Worm (Caenorhabditis elegans): Measurements from ENCODE around the gene K05F1.14.

K05F1.14 gene

DNA sequence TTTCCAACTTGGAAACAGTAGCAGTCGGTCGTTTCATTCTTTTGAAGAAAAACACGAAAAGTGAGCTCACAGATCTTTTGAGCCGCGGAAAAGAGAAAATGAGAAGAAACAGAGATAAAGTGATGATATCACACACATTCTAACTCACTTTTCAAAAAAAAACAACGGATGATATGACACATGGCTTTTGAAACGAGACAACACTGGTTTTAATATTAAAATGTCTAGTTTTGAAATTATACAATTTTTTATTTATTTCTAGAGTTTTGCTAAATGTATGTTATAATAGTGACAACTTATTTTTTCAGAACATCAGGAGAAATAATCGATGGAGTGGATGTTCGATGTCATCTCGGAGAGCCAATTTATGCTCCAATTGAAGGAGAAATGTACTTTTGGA is at the start of gene K05F1.14:
Gene K05F1.14, minus strand, starts transcription at position 101 of the 400 bp plus-strand sequence.
- TF ChIP-seq ref-1 (GFP tag; conservative IDR thresholded peaks at IDR 0.05) (no peak), ztf-29 (GFP tag; IDR thresholded peaks at IDR 0.05) (no peak), klf-2 (GFP tag; conservative IDR thresholded peaks at IDR 0.05) (no peak), tab-1 (GFP tag; IDR thresholded peaks at IDR 0.05) (no peak), med-1 (GFP tag; optimal IDR thresholded peaks at IDR 0.05; ENCODE audit: insufficient read depth) (no peak), cog-1 (tag; optimal IDR thresholded peaks at IDR 0.05) (no peak), flt-1 (GFP tag; IDR thresholded peaks at IDR 0.05) (no peak), ztf-23 (GFP tag; IDR thresholded peaks at IDR 0.05) (no peak), T22C8.4 (GFP tag; IDR thresholded peaks at IDR 0.05) (no peak)

DNA sequence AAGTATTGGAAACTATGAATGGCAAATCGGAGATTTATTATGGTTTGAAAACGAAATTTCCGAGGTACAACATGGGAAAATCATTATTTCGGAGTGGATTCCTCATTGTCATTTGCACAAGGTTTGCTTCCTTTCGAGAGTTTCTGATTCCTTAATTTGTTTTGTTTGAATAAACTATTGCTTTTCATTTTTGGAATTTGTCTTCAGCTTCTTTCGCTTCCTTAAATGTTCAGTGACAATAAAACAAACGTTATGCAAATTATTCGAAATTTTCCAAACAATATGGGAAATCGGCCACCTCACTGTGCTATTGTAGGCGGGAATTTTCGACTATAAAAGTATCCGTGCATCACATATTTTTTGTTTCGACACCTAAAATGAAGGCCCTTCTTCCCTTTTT is 49.5 kb upstream of the K05F1.14 start, which contains the start of gene nep-25:
Gene nep-25, plus strand, starts transcription at position 375 of the 400 bp plus-strand sequence.
- TF ChIP-seq ztf-29 (GFP tag; IDR thresholded peaks at IDR 0.05) (no peak), med-1 (GFP tag; optimal IDR thresholded peaks at IDR 0.05; ENCODE audit: insufficient read depth) (no peak), cog-1 (tag; optimal IDR thresholded peaks at IDR 0.05) (no peak), ztf-23 (GFP tag; IDR thresholded peaks at IDR 0.05) (no peak), tab-1 (GFP tag; IDR thresholded peaks at IDR 0.05) (no peak)

DNA sequence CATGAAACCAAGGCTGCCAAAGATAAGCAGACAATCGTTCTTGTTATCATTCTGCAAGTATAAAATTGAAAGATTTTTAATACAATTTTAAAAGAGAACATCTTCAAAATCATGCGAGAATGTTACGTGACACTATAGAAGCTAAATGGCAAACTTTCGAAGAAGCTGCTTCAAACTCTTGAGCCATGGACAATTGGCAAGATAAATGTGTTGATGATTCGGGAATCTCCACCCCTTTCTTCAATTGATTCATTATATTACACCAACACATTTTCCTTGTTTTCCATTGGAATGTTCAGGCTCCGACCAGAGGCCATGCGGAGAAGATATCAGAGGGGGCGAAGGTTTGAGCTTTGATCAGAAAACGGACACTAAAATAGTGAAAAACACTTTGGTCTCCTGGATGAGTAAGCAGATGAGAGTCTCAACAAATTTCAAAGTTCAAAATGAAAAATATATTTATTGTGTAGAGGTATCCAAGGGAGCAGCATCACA is 48.7 kb upstream of the K05F1.14 start, which contains the start of gene lec-5:
Gene lec-5, minus strand, starts transcription at position 51 of the 495 bp plus-strand sequence.
- TF ChIP-seq klf-2 (GFP tag; conservative IDR thresholded peaks at IDR 0.05) (no peak), cog-1 (tag; optimal IDR thresholded peaks at IDR 0.05) (no peak), med-1 (GFP tag; optimal IDR thresholded peaks at IDR 0.05; ENCODE audit: insufficient read depth) (no peak), tab-1 (GFP tag; IDR thresholded peaks at IDR 0.05) (no peak), ztf-23 (GFP tag; IDR thresholded peaks at IDR 0.05) (no peak), ref-1 (GFP tag; conservative IDR thresholded peaks at IDR 0.05) (no peak), T22C8.4 (GFP tag; IDR thresholded peaks at IDR 0.05) (no peak), flt-1 (GFP tag; IDR thresholded peaks at IDR 0.05) (no peak), ztf-29 (GFP tag; IDR thresholded peaks at IDR 0.05) (no peak)

DNA sequence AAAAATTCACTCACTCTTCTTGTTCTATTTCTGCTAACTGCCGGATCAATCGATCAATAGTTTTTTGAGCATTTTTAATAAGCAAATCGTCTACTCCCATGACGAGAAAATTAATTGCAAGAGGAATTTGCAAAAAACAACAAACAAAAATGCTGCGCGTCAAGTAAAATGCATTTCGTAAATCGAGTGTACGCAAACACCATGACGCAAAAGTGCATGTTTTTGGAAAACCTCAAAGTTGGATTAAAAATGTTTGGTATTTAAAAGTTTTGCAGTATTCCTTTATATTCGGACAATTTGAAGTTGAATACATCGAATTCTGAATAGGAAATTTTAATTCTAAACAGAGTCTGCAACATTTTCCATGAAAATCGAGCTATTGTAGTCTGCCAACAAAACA is 46.8 kb upstream of the K05F1.14 start, which contains the start of gene ZK1248.19:
Gene ZK1248.19, minus strand, starts transcription at position 188 of the 400 bp plus-strand sequence.
- TF ChIP-seq klf-2 (GFP tag; conservative IDR thresholded peaks at IDR 0.05) (no peak), ref-1 (GFP tag; conservative IDR thresholded peaks at IDR 0.05) (no peak), T22C8.4 (GFP tag; IDR thresholded peaks at IDR 0.05) (no peak), med-1 (GFP tag; optimal IDR thresholded peaks at IDR 0.05; ENCODE audit: insufficient read depth) (no peak), tab-1 (GFP tag; IDR thresholded peaks at IDR 0.05) (no peak), ztf-23 (GFP tag; IDR thresholded peaks at IDR 0.05) (no peak), cog-1 (tag; optimal IDR thresholded peaks at IDR 0.05) (no peak), flt-1 (GFP tag; IDR thresholded peaks at IDR 0.05) (no peak), ztf-29 (GFP tag; IDR thresholded peaks at IDR 0.05) (no peak)

DNA sequence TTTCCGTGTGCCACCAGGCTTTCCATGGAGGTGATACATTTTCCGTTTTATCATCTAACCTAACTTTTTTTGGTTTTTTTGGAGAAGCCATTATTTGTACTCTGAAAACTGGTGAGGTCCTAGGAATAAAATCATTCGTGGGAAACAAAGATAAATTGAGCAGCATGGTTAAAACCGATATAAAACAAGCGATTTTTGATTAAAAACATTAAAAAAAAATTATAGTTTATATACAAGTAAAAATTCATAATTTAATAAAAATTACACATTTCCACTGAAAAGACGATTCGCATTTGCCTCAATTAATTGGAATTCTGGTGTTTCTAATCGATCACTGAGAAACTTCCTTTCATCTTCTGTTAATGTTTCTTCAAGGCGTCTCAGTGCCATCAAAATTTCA is 46.1 kb upstream of the K05F1.14 start, which contains the start of gene ZK1248.15:
Gene ZK1248.15, minus strand, starts transcription at position 101 of the 400 bp plus-strand sequence.
- TF ChIP-seq tab-1 (GFP tag; IDR thresholded peaks at IDR 0.05) (no peak), cog-1 (tag; optimal IDR thresholded peaks at IDR 0.05) (no peak), med-1 (GFP tag; optimal IDR thresholded peaks at IDR 0.05; ENCODE audit: insufficient read depth) (no peak), ztf-29 (GFP tag; IDR thresholded peaks at IDR 0.05) (no peak), klf-2 (GFP tag; conservative IDR thresholded peaks at IDR 0.05) (no peak), flt-1 (GFP tag; IDR thresholded peaks at IDR 0.05) (no peak), ref-1 (GFP tag; conservative IDR thresholded peaks at IDR 0.05) (no peak), ztf-23 (GFP tag; IDR thresholded peaks at IDR 0.05) (no peak), T22C8.4 (GFP tag; IDR thresholded peaks at IDR 0.05) (no peak)

DNA sequence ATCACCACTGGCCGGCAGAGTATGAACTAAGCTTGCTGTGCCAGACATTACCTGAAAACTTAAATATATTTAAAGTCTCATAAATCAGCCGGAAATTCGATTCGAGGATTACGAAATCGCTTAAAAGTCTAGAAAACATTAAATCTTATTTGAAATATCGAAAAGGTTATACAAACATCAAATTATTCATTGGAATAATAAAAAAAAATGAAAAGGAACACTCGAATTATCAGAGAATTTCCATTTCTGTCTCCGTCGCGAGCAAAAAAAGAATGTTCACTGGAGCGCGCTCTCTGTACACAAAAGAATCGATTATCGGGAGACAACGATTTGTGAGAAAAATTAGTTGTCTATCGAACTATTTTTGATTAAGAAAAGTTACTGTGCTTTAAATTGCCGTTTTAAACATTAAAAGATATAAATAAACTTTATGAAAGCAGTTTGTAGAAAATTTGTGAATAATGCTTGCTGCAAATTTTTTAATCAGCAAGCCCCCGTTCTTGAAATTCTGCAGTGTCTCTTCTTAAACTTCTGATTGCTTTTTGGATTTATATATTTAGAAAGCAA is 43.8 kb upstream of the K05F1.14 start, which contains the start of gene fzo-1:
Gene fzo-1, minus strand, starts transcription at position 51 of the 567 bp plus-strand sequence.
- TF ChIP-seq klf-2 (GFP tag; conservative IDR thresholded peaks at IDR 0.05) = 0 out of 2 replicates have a peak, but pooled peaks have one; percentile 14
- TF ChIP-seq flt-1 (GFP tag; IDR thresholded peaks at IDR 0.05) = no peak
- TF ChIP-seq ztf-23 (GFP tag; IDR thresholded peaks at IDR 0.05) = peak; percentile 79; the same call in 1 of the 2 replicates
- no peak for TF ChIP-seq tab-1 (GFP tag; IDR thresholded peaks at IDR 0.05)
- peak; percentile 83 for TF ChIP-seq cog-1 (tag; optimal IDR thresholded peaks at IDR 0.05)

DNA sequence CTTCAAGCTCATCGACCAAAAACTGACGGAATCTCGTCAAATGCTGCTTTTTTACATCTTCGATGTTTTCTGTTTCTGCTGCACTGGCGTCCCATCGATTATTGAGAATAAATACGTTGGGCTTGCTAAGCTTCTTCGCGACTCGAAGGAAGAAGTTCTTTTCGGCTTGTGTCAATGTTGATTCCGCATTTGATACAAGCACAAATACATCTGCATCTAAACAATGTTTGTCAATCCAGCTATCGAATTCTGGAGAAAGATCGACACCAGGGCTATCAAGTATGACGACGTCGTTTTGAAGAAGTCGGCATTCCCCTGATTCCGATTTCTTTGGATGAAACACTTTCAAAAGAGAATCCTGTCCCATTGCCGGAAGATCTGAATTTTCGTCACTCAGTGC is 42.8 kb upstream of the K05F1.14 start:
- TF ChIP-seq ztf-23 (GFP tag; IDR thresholded peaks at IDR 0.05) (no peak), klf-2 (GFP tag; conservative IDR thresholded peaks at IDR 0.05) (no peak), tab-1 (GFP tag; IDR thresholded peaks at IDR 0.05) (no peak), flt-1 (GFP tag; IDR thresholded peaks at IDR 0.05) (no peak), med-1 (GFP tag; optimal IDR thresholded peaks at IDR 0.05; ENCODE audit: insufficient read depth) (no peak), ztf-29 (GFP tag; IDR thresholded peaks at IDR 0.05) (no peak), cog-1 (tag; optimal IDR thresholded peaks at IDR 0.05) (no peak), ref-1 (GFP tag; conservative IDR thresholded peaks at IDR 0.05) (no peak), T22C8.4 (GFP tag; IDR thresholded peaks at IDR 0.05) (no peak)

DNA sequence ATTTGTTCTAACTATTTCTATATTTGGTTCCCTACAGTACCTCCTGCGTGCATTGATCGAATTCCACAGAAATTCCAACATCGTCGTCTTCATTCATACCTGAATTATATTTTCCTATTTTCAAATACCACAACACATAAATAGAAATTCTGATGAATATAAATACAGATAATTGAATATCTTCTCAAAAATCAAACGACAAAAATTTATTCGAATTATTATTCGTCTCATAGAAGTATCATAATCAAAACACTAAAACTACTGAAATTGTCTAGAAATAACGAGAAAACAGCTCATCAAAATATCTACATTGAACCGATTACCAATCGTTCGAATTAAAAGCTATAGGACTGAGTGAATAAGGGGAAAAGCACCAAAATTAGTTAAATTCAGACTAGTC is 40.7 kb upstream of the K05F1.14 start, which contains the start of gene gtap-1:
Gene gtap-1, minus strand, starts transcription at position 101 of the 400 bp plus-strand sequence.
- no peak for TF ChIP-seq ztf-23 (GFP tag; IDR thresholded peaks at IDR 0.05)
- no peak for TF ChIP-seq ref-1 (GFP tag; conservative IDR thresholded peaks at IDR 0.05)
- TF ChIP-seq flt-1 (GFP tag; IDR thresholded peaks at IDR 0.05) = no peak
- no peak for TF ChIP-seq med-1 (GFP tag; optimal IDR thresholded peaks at IDR 0.05; ENCODE audit: insufficient read depth)
- no peak for TF ChIP-seq tab-1 (GFP tag; IDR thresholded peaks at IDR 0.05)
- TF ChIP-seq ztf-29 (GFP tag; IDR thresholded peaks at IDR 0.05) = no peak
- no peak for TF ChIP-seq T22C8.4 (GFP tag; IDR thresholded peaks at IDR 0.05)
- no peak for TF ChIP-seq cog-1 (tag; optimal IDR thresholded peaks at IDR 0.05)
- TF ChIP-seq klf-2 (GFP tag; conservative IDR thresholded peaks at IDR 0.05) = no peak

DNA sequence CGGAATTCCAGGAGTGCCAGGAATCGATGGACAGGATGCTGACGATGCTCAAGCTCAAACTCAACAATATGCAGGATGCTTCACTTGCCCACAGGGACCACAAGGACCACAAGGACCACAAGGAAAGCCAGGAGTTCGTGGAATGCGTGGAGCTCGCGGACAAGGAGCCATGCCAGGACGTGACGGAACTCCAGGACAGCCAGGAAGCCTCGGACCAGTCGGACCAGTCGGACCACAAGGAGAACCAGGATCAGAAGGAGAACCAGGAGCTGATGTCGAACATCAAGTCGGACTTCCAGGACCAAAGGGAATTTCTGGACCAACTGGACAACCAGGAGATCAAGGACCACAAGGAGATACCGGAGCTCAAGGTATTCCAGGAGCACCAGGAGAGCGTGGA is 39.0 kb upstream of the K05F1.14 start:
- TF ChIP-seq ztf-23 (GFP tag; IDR thresholded peaks at IDR 0.05) = no peak

Measured in whole organism, midembryonic.